Fruit fly (Drosophila melanogaster) whole organism, embryonic: ENCODE measurements around the gene Indy.

Experiments used
- ATbp ChIP-seq: fragments of 200-800 bp; sonication (Bioruptor generic); optimal IDR thresholded peaks from 2 replicates; lab custom pipeline; 2017; ENCODE audit warnings: missing biosample characterization, mild to moderate bottlenecking, missing genetic modification characterization, missing genetic modification reagents
- Bteb2 ChIP-seq: fragments of 200-800 bp; sonication (Bioruptor generic); optimal IDR thresholded peaks from 2 replicates; lab custom pipeline; 2016; ENCODE audit warnings: missing biosample characterization, missing genetic modification characterization
- CG1024 ChIP-seq: fragments of 200-800 bp; sonication (Bioruptor generic); IDR thresholded peaks from 2 replicates; pipeline ENCODE4 v1.3.6; 2022; ENCODE audit warnings: missing biosample characterization, missing genetic modification characterization
- CG10321 ChIP-seq: fragments of 200-800 bp; sonication (Bioruptor generic); IDR thresholded peaks from 2 replicates; pipeline ENCODE4 v1.3.6; 2022; ENCODE audit warnings: missing biosample characterization, missing genetic modification characterization
- CG11247 ChIP-seq: fragments of 200-800 bp; sonication (Bioruptor generic); IDR thresholded peaks from 2 replicates; pipeline ENCODE4 v1.3.6; 2022; ENCODE audit warnings: missing biosample characterization, missing genetic modification characterization
- CG12659 ChIP-seq: fragments of 200-800 bp; sonication (Bioruptor generic); optimal IDR thresholded peaks from 3 replicates; lab custom pipeline; 2017; ENCODE audit warnings: mild to moderate bottlenecking, missing biosample characterization, missing genetic modification reagents, missing genetic modification characterization
- CG13424 ChIP-seq: fragments of 200-800 bp; sonication (Bioruptor generic); optimal IDR thresholded peaks from 2 replicates; lab custom pipeline; 2019; ENCODE audit warnings: missing biosample characterization, mild to moderate bottlenecking, missing genetic modification characterization, moderate library complexity
- CG14014 ChIP-seq: fragments of 200-800 bp; sonication (Bioruptor generic); IDR thresholded peaks from 2 replicates; pipeline ENCODE4 v1.3.6; 2022; ENCODE audit warnings: missing biosample characterization, missing genetic modification characterization
- CG14050 ChIP-seq: fragments of 200-800 bp; sonication (Bioruptor generic); IDR thresholded peaks from 3 replicates; pipeline ENCODE4 v1.3.6; 2022; ENCODE audit warnings: missing biosample characterization, missing genetic modification characterization
- CG16815 ChIP-seq: fragments of 200-800 bp; sonication (Bioruptor generic); optimal IDR thresholded peaks from 3 replicates; lab custom pipeline; 2017; ENCODE audit warnings: missing biosample characterization, mild to moderate bottlenecking, missing genetic modification characterization
- CG17186 ChIP-seq: fragments of 200-800 bp; sonication (Bioruptor generic); optimal IDR thresholded peaks from 3 replicates; lab custom pipeline; 2017; ENCODE audit warnings: missing biosample characterization, missing genetic modification reagents, missing genetic modification characterization
- CG17361 ChIP-seq: fragments of 200-800 bp; sonication (Bioruptor generic); IDR thresholded peaks from 3 replicates; pipeline ENCODE4 v1.3.6; 2022; ENCODE audit warnings: missing biosample characterization, missing genetic modification characterization
- CG1832 ChIP-seq: fragments of 200-800 bp; sonication (Bioruptor generic); optimal IDR thresholded peaks from 2 replicates; lab custom pipeline; 2017; ENCODE audit warnings: missing biosample characterization, mild to moderate bottlenecking, missing genetic modification characterization, inconsistent platforms
- CG18476 ChIP-seq: fragments of 200-800 bp; sonication (Bioruptor generic); optimal IDR thresholded peaks from 2 replicates; lab custom pipeline; 2016; ENCODE audit warnings: missing biosample characterization, mild to moderate bottlenecking, missing genetic modification characterization
- CG2712 ChIP-seq: fragments of 200-800 bp; optimal IDR thresholded peaks from 3 replicates; lab custom pipeline; 2019; ENCODE audit warnings: missing biosample characterization, mild to moderate bottlenecking, missing genetic modification characterization, moderate library complexity
- CG2889 ChIP-seq: fragments of 200-800 bp; sonication (Bioruptor generic); IDR thresholded peaks from 3 replicates; pipeline ENCODE4 v1.3.6; 2022; ENCODE audit warnings: missing biosample characterization, missing genetic modification characterization
- CG3163 ChIP-seq: fragments of 200-800 bp; sonication (Bioruptor generic); optimal IDR thresholded peaks from 3 replicates; lab custom pipeline; 2016; ENCODE audit warnings: missing biosample characterization, missing genetic modification characterization
- CG42726 ChIP-seq: fragments of 200-800 bp; sonication (Bioruptor generic); IDR thresholded peaks from 2 replicates; pipeline ENCODE4 v1.3.6; 2022; ENCODE audit warnings: missing biosample characterization, missing genetic modification characterization; ENCODE audit not compliant: partially characterized antibody
- CG4328 ChIP-seq: fragments of 200-800 bp; sonication (Bioruptor generic); optimal IDR thresholded peaks from 3 replicates; lab custom pipeline; 2017; ENCODE audit warnings: missing biosample characterization, missing genetic modification reagents, missing genetic modification characterization
- CG4854 ChIP-seq: fragments of 200-800 bp; sonication (Bioruptor generic); optimal IDR thresholded peaks from 2 replicates; lab custom pipeline; 2016; ENCODE audit warnings: missing biosample characterization, missing genetic modification characterization, inconsistent platforms
- CG6765 ChIP-seq: fragments of 200-800 bp; sonication (Bioruptor generic); optimal IDR thresholded peaks from 3 replicates; lab custom pipeline; 2017; ENCODE audit warnings: missing biosample characterization, mild to moderate bottlenecking, missing genetic modification characterization
- CG7786 ChIP-seq: fragments of 200-800 bp; sonication (Bioruptor generic); optimal IDR thresholded peaks from 2 replicates; lab custom pipeline; 2016; ENCODE audit warnings: missing biosample characterization, missing genetic modification characterization
- CG8281 ChIP-seq: fragments of 200-800 bp; sonication (Bioruptor generic); optimal IDR thresholded peaks from 2 replicates; lab custom pipeline; 2018; ENCODE audit warnings: missing biosample characterization, mild to moderate bottlenecking, missing genetic modification characterization, moderate library complexity
- CG9932 ChIP-seq: fragments of 200-800 bp; sonication (Bioruptor generic); IDR thresholded peaks from 2 replicates; pipeline ENCODE4 v1.3.6; 2022; ENCODE audit warnings: missing biosample characterization, missing genetic modification characterization
- CTCF ChIP-seq: fragments of 200-800 bp; sonication (Bioruptor generic); optimal IDR thresholded peaks from 2 replicates; lab custom pipeline; 2017; ENCODE audit warnings: missing biosample characterization, mild to moderate bottlenecking, missing genetic modification characterization, moderate library complexity
- CoRest ChIP-seq: fragments of 200-800 bp; sonication (Bioruptor generic); optimal IDR thresholded peaks from 3 replicates; lab custom pipeline; 2018; ENCODE audit warnings: missing biosample characterization, mild to moderate bottlenecking, missing genetic modification characterization, moderate library complexity
- Dref ChIP-seq: fragments of 200-800 bp; sonication (Bioruptor generic); IDR thresholded peaks from 2 replicates; pipeline ENCODE4 v1.3.6; 2022; ENCODE audit warnings: missing biosample characterization, missing genetic modification characterization
- Ets97D ChIP-seq: fragments of 200-800 bp; sonication (Bioruptor generic); optimal IDR thresholded peaks from 3 replicates; lab custom pipeline; 2016; ENCODE audit warnings: missing biosample characterization, missing genetic modification characterization
- Hr3 ChIP-seq: fragments of 200-800 bp; sonication (Bioruptor generic); optimal IDR thresholded peaks from 3 replicates; lab custom pipeline; 2016; ENCODE audit warnings: missing biosample characterization, missing genetic modification characterization
- MTF-1 ChIP-seq: fragments of 200-800 bp; sonication (Bioruptor generic); optimal IDR thresholded peaks from 2 replicates; lab custom pipeline; 2018; ENCODE audit warnings: missing biosample characterization, mild to moderate bottlenecking, missing genetic modification characterization, borderline replicate concordance
- NK7.1 ChIP-seq: fragments of 200-800 bp; sonication (Bioruptor generic); optimal IDR thresholded peaks from 3 replicates; lab custom pipeline; 2016; ENCODE audit warnings: missing biosample characterization, missing genetic modification characterization
- Rx ChIP-seq: fragments of 200-800 bp; sonication (Bioruptor generic); IDR thresholded peaks from 2 replicates; pipeline ENCODE4 v1.3.6; 2022; ENCODE audit warnings: missing biosample characterization, missing genetic modification characterization
- Sin3A ChIP-seq: fragments of >200 bp; optimal IDR thresholded peaks from 2 replicates; lab custom pipeline; 2018
- Taf1 ChIP-seq: fragments of 200-800 bp; sonication (Bioruptor generic); IDR thresholded peaks from 2 replicates; pipeline ENCODE4 v1.3.6; 2022; ENCODE audit warnings: missing biosample characterization, missing genetic modification characterization
- Xbp1 ChIP-seq: fragments of 200-800 bp; sonication (Bioruptor generic); optimal IDR thresholded peaks from 3 replicates; lab custom pipeline; 2016; ENCODE audit warnings: missing biosample characterization, mild to moderate bottlenecking, missing genetic modification characterization
- dmrt11E ChIP-seq: fragments of 200-800 bp; sonication (Bioruptor generic); optimal IDR thresholded peaks from 3 replicates; lab custom pipeline; 2018; ENCODE audit warnings: missing biosample characterization, mild to moderate bottlenecking, missing genetic modification characterization, moderate library complexity
- dpn ChIP-seq, 2 experiments: fragments of 200-800 bp; sonication (Bioruptor generic); optimal IDR thresholded peaks; 3 replicates each; lab custom pipeline; 2016; ENCODE audit warnings: missing biosample characterization in 2 of 2, missing genetic modification characterization in 2 of 2
- ewg ChIP-seq: fragments of 200-800 bp; sonication (Bioruptor generic); optimal IDR thresholded peaks from 3 replicates; lab custom pipeline; 2017; ENCODE audit warnings: mild to moderate bottlenecking, missing biosample characterization, missing genetic modification reagents, missing genetic modification characterization
- eyg ChIP-seq: fragments of 200-800 bp; sonication (Bioruptor generic); optimal IDR thresholded peaks from 3 replicates; lab custom pipeline; 2016; ENCODE audit warnings: missing biosample characterization, missing genetic modification characterization
- grau ChIP-seq: fragments of 200-800 bp; optimal IDR thresholded peaks from 3 replicates; lab custom pipeline; 2019; ENCODE audit warnings: missing biosample characterization, mild to moderate bottlenecking, missing genetic modification characterization, moderate library complexity
- klu ChIP-seq: fragments of 200-800 bp; sonication (Bioruptor generic); IDR thresholded peaks from 2 replicates; pipeline ENCODE4 v1.3.6; 2022; ENCODE audit warnings: missing biosample characterization, missing genetic modification characterization
- knrl ChIP-seq: fragments of 200-800 bp; sonication (Bioruptor generic); IDR thresholded peaks from 3 replicates; pipeline ENCODE4 v1.3.6; 2022; ENCODE audit warnings: missing biosample characterization, missing genetic modification characterization; ENCODE audit not compliant: partially characterized antibody
- maf-S ChIP-seq: fragments of 200-800 bp; sonication (Bioruptor generic); optimal IDR thresholded peaks from 2 replicates; lab custom pipeline; 2016; ENCODE audit warnings: missing biosample characterization, missing genetic modification characterization
- oc ChIP-seq: fragments of 200-800 bp; sonication (Bioruptor generic); optimal IDR thresholded peaks from 2 replicates; lab custom pipeline; 2018; ENCODE audit warnings: missing biosample characterization, mild to moderate bottlenecking, missing genetic modification characterization, moderate library complexity
- onecut ChIP-seq: fragments of 200-800 bp; sonication (Bioruptor generic); IDR thresholded peaks from 2 replicates; pipeline ENCODE4 v1.3.6; 2022; ENCODE audit warnings: missing biosample characterization, missing genetic modification characterization
- repo ChIP-seq: fragments of 200-800 bp; sonication (Bioruptor generic); optimal IDR thresholded peaks from 2 replicates; lab custom pipeline; 2016; ENCODE audit warnings: missing biosample characterization, missing genetic modification characterization
- ro ChIP-seq: fragments of 200-800 bp; sonication (Bioruptor generic); IDR thresholded peaks from 2 replicates; pipeline ENCODE4 v1.3.6; 2022; ENCODE audit warnings: missing biosample characterization, missing genetic modification characterization
- tio ChIP-seq: fragments of 200-800 bp; sonication (Bioruptor generic); optimal IDR thresholded peaks from 2 replicates; lab custom pipeline; 2017; ENCODE audit warnings: missing biosample characterization, missing genetic modification characterization, inconsistent platforms
- tna ChIP-seq: fragments of 200-800 bp; sonication (Bioruptor generic); IDR thresholded peaks from 2 replicates; pipeline ENCODE4 v1.3.6; 2022; ENCODE audit warnings: missing biosample characterization, missing genetic modification characterization; ENCODE audit not compliant: partially characterized antibody
- zen2 ChIP-seq: fragments of 200-800 bp; sonication (Bioruptor generic); IDR thresholded peaks from 3 replicates; pipeline ENCODE4 v1.3.6; 2022; ENCODE audit warnings: missing biosample characterization, missing genetic modification characterization; ENCODE audit not compliant: partially characterized antibody

The Indy gene

DNA sequence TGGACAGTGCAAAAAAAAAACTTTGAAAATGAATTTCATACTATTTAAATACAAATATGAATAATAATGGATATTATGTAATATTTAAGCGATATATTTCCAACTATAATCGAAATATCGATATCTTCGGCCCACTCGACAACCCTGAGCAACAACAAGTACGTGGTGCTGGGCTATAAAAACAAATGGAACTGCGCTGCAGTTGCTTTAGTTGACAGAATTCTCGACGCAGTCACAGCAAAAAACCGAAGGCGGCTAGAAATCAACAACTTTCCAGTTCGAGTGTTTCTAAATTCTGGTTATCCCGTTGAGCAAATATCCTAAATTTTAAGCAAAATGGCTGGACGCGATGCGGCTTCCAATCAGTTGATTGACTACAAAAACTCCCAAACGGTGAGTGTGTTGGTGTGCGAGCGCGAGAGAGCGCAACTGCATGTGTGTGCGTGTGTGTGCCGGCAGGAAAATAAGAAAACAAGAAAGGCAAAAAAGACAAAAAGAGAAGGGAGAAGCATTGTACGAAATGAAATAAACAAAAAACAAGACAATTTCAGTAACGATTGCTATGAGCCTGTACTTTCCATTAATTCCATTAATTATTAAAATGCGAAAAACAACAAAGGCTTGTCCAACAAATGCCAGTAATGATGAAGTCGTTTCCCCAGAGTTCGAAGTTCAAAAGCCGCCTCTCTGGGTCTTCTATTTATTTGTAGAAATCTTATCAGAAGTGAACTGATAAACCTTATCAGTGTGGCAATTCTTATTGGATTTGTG is 23.4 kb downstream of the Indy start, which contains the start of gene Cat (continued):
- peak; percentile 77; the same call in 1 of the 3 replicates for TF ChIP-seq knrl (GFP tag; lab: Robert Waterston, UW)
- TF ChIP-seq CG2712: peak; percentile 59
- peak; percentile 1 for TF ChIP-seq Sin3A (lab: Kevin White, UChicago)
- no peak for TF ChIP-seq tio (GFP tag; lab: Kevin White, UChicago)
- peak; percentile 19 for TF ChIP-seq CG4328 (GFP tag; lab: Kevin White, UChicago)
- TF ChIP-seq CG6765: peak; percentile 43
- no peak for TF ChIP-seq maf-S
- no peak for TF ChIP-seq Bteb2 (GFP tag; lab: Kevin White, UChicago)
- no peak for TF ChIP-seq CG1832
- TF ChIP-seq Hr3: peak; percentile 17
- peak; percentile 10 for TF ChIP-seq ewg
- TF ChIP-seq grau: peak; percentile 46
- TF ChIP-seq CG14014: peak; percentile 46; the same call in 1 of the 2 replicates
- peak; percentile 30 for TF ChIP-seq CG17186 (GFP tag; lab: Kevin White, UChicago)
- TF ChIP-seq CG1024 (GFP tag; lab: Robert Waterston, UW): no peak; the same call in 1 of the 2 replicates
- no peak for TF ChIP-seq CG3163 (GFP tag; lab: Kevin White, UChicago)
- no peak for TF ChIP-seq MTF-1 (GFP tag; lab: Kevin White, UChicago)
- TF ChIP-seq CTCF (GFP tag; lab: Kevin White, UChicago): no peak
- no peak for TF ChIP-seq CG9932 (GFP tag; lab: Robert Waterston, UW)
- TF ChIP-seq Xbp1 (GFP tag; lab: Kevin White, UChicago): peak; percentile 86
- no peak for TF ChIP-seq CG16815 (GFP tag; lab: Kevin White, UChicago)
- peak; percentile 18; the same call in 1 of the 2 replicates for TF ChIP-seq onecut
- TF ChIP-seq CG8281: no peak
- no peak for TF ChIP-seq CG11247 (GFP tag; lab: Robert Waterston, UW)
- TF ChIP-seq CG17361 (GFP tag; lab: Robert Waterston, UW): peak; percentile 58; the same call in 2 of the 3 replicates
- TF ChIP-seq CG14050 (GFP tag; lab: Robert Waterston, UW): no peak
- no peak for TF ChIP-seq oc (tag; lab: Kevin White, UChicago)
- no peak; the same call in 1 of the 2 replicates for TF ChIP-seq Dref
- peak; percentile 60 for TF ChIP-seq CG13424 (tag; lab: Kevin White, UChicago)
- no peak; the same call in 2 of the 3 replicates for TF ChIP-seq zen2
- TF ChIP-seq tna (GFP tag; lab: Robert Waterston, UW): peak; percentile 60; the same call in 1 of the 2 replicates
- no peak for TF ChIP-seq CG10321 (GFP tag; lab: Robert Waterston, UW)
- peak; percentile 50 for TF ChIP-seq CG12659
- no peak for TF ChIP-seq CG2889 (GFP tag; lab: Robert Waterston, UW)
- TF ChIP-seq Rx (GFP tag; lab: Robert Waterston, UW): no peak
- TF ChIP-seq ro (GFP tag; lab: Robert Waterston, UW): no peak
- no peak for TF ChIP-seq NK7.1
- no peak for TF ChIP-seq Taf1
- TF ChIP-seq CoRest (tag; lab: Kevin White, UChicago): peak; percentile 65
- no peak for TF ChIP-seq repo (GFP tag; lab: Kevin White, UChicago)
- TF ChIP-seq CG42726 (GFP tag; lab: Robert Waterston, UW): peak; percentile 50; the same call in 1 of the 2 replicates
- no peak for TF ChIP-seq klu (GFP tag; lab: Robert Waterston, UW)
- TF ChIP-seq dpn (GFP tag; optimal IDR thresholded peaks at IDR 0.05; lab: Kevin White, UChicago): peak; percentile 21 to 53
- TF ChIP-seq eyg (GFP tag; lab: Kevin White, UChicago): no peak
- no peak for TF ChIP-seq ATbp (GFP tag; lab: Kevin White, UChicago)
- no peak for TF ChIP-seq CG4854 (GFP tag; lab: Kevin White, UChicago)
- no peak for TF ChIP-seq CG7786 (GFP tag; lab: Kevin White, UChicago)
- peak; percentile 4 for TF ChIP-seq dmrt11E (tag; lab: Kevin White, UChicago)
- TF ChIP-seq CG18476 (GFP tag; lab: Kevin White, UChicago): peak; percentile 37
- TF ChIP-seq Ets97D (GFP tag; lab: Kevin White, UChicago): peak; percentile 25
